Fruit fly (Drosophila melanogaster) whole organism, embryonic: ENCODE data around the gene CG14095.

ENCODE experiments used
- Aef1 ChIP-seq: fragments of 200-800 bp; sonication (Bioruptor generic); IDR thresholded peaks from 3 replicates; pipeline ENCODE4 v1.3.6; 2022; ENCODE audit warnings: missing biosample characterization, missing genetic modification characterization
- Antp ChIP-seq: fragments of 200-800 bp; sonication (Bioruptor generic); optimal IDR thresholded peaks from 3 replicates; lab custom pipeline; 2016; ENCODE audit warnings: missing biosample characterization, missing genetic modification characterization
- Asciz ChIP-seq: fragments of 200-800 bp; sonication (Bioruptor generic); optimal IDR thresholded peaks from 2 replicates; lab custom pipeline; 2017; ENCODE audit warnings: missing biosample characterization, mild to moderate bottlenecking, missing genetic modification characterization, missing genetic modification reagents
- CG1233 ChIP-seq: fragments of 200-800 bp; sonication (Bioruptor generic); optimal IDR thresholded peaks from 4 replicates; lab custom pipeline; 2018; ENCODE audit warnings: missing biosample characterization, mild to moderate bottlenecking, missing genetic modification characterization
- CG12769 ChIP-seq: fragments of 200-800 bp; sonication (Bioruptor generic); optimal IDR thresholded peaks from 2 replicates; lab custom pipeline; 2019; ENCODE audit warnings: missing biosample characterization, mild to moderate bottlenecking, missing genetic modification characterization, moderate library complexity
- CG13775 ChIP-seq: fragments of 200-800 bp; sonication (Bioruptor generic); optimal IDR thresholded peaks from 3 replicates; lab custom pipeline; 2017; ENCODE audit warnings: missing biosample characterization, mild to moderate bottlenecking, missing genetic modification characterization
- CG15479 ChIP-seq: fragments of 200-800 bp; sonication (Bioruptor generic); optimal IDR thresholded peaks from 3 replicates; lab custom pipeline; 2019; ENCODE audit warnings: missing biosample characterization, mild to moderate bottlenecking, missing genetic modification characterization, moderate library complexity
- CG16813 ChIP-seq: fragments of 200-800 bp; sonication (Bioruptor generic); IDR thresholded peaks from 3 replicates; pipeline ENCODE4 v1.3.6; 2022; ENCODE audit warnings: missing biosample characterization, missing genetic modification characterization; ENCODE audit not compliant: partially characterized antibody
- CG17328 ChIP-seq: fragments of 200-800 bp; sonication (Bioruptor generic); IDR thresholded peaks from 2 replicates; pipeline ENCODE4 v1.3.6; 2022; ENCODE audit warnings: missing biosample characterization, missing genetic modification characterization
- CG17829 ChIP-seq: fragments of 200-800 bp; optimal IDR thresholded peaks from 2 replicates; lab custom pipeline; 2019; ENCODE audit warnings: missing biosample characterization, mild to moderate bottlenecking, missing genetic modification characterization, moderate library complexity
- CG18262 ChIP-seq: fragments of 200-800 bp; optimal IDR thresholded peaks from 3 replicates; lab custom pipeline; 2019; ENCODE audit warnings: missing biosample characterization, mild to moderate bottlenecking, missing genetic modification characterization, moderate library complexity
- CG2120 ChIP-seq: fragments of 200-800 bp; sonication (Bioruptor generic); optimal IDR thresholded peaks from 3 replicates; lab custom pipeline; 2016; ENCODE audit warnings: missing biosample characterization, missing genetic modification characterization
- CG30020 ChIP-seq: fragments of 200-800 bp; optimal IDR thresholded peaks from 2 replicates; lab custom pipeline; 2019; ENCODE audit warnings: missing biosample characterization, mild to moderate bottlenecking, missing genetic modification characterization, moderate library complexity
- CG32767 ChIP-seq: fragments of 200-800 bp; sonication (Bioruptor generic); IDR thresholded peaks from 2 replicates; pipeline ENCODE4 v1.3.6; 2022; ENCODE audit warnings: missing biosample characterization, missing genetic modification characterization
- CG5180 ChIP-seq: fragments of 200-800 bp; sonication (Bioruptor generic); optimal IDR thresholded peaks from 3 replicates; lab custom pipeline; 2017; ENCODE audit warnings: missing biosample characterization, missing genetic modification characterization, mild to moderate bottlenecking, moderate library complexity, missing genetic modification reagents
- CG8359 ChIP-seq: fragments of 200-800 bp; sonication (Bioruptor generic); optimal IDR thresholded peaks from 2 replicates; lab custom pipeline; 2017; ENCODE audit warnings: missing biosample characterization, mild to moderate bottlenecking, missing genetic modification characterization, borderline replicate concordance
- CG9215 ChIP-seq: fragments of 200-800 bp; sonication (Bioruptor generic); IDR thresholded peaks from 2 replicates; pipeline ENCODE4 v1.3.6; 2022; ENCODE audit warnings: missing biosample characterization, missing genetic modification characterization
- CHES-1-like ChIP-seq: fragments of 200-800 bp; sonication (Bioruptor generic); optimal IDR thresholded peaks from 2 replicates; lab custom pipeline; 2016; ENCODE audit warnings: missing biosample characterization, missing genetic modification characterization
- Fer1 ChIP-seq: fragments of 200-800 bp; sonication (Bioruptor generic); optimal IDR thresholded peaks from 2 replicates; lab custom pipeline; 2017; ENCODE audit warnings: missing biosample characterization, mild to moderate bottlenecking, missing genetic modification characterization
- MESR4 ChIP-seq: fragments of 200-800 bp; sonication (Bioruptor generic); optimal IDR thresholded peaks from 2 replicates; lab custom pipeline; 2018; ENCODE audit warnings: missing biosample characterization, mild to moderate bottlenecking, missing genetic modification characterization, moderate library complexity
- MTF-1 ChIP-seq: fragments of 200-800 bp; sonication (Bioruptor generic); optimal IDR thresholded peaks from 2 replicates; lab custom pipeline; 2018; ENCODE audit warnings: missing biosample characterization, mild to moderate bottlenecking, missing genetic modification characterization, borderline replicate concordance
- Mad ChIP-seq: fragments of 200-800 bp; sonication (Bioruptor generic); optimal IDR thresholded peaks from 2 replicates; lab custom pipeline; 2016; ENCODE audit warnings: missing biosample characterization, missing genetic modification characterization
- NK7.1 ChIP-seq: fragments of 200-800 bp; sonication (Bioruptor generic); optimal IDR thresholded peaks from 3 replicates; lab custom pipeline; 2016; ENCODE audit warnings: missing biosample characterization, missing genetic modification characterization
- NfI ChIP-seq: fragments of 200-800 bp; sonication (Bioruptor generic); optimal IDR thresholded peaks from 3 replicates; lab custom pipeline; 2018; ENCODE audit warnings: missing biosample characterization, mild to moderate bottlenecking, missing genetic modification characterization, moderate library complexity
- Ptx1 ChIP-seq: fragments of 200-800 bp; sonication (Bioruptor generic); IDR thresholded peaks from 2 replicates; pipeline ENCODE4 v1.3.6; 2022; ENCODE audit warnings: missing biosample characterization, missing genetic modification characterization
- Sin3A ChIP-seq: fragments of >200 bp; optimal IDR thresholded peaks from 2 replicates; lab custom pipeline; 2018
- Sry-β ChIP-seq: fragments of 200-800 bp; sonication (Bioruptor generic); optimal IDR thresholded peaks from 2 replicates; lab custom pipeline; 2018; ENCODE audit warnings: missing biosample characterization, mild to moderate bottlenecking, missing genetic modification characterization, moderate library complexity
- Sry-δ ChIP-seq: fragments of 200-800 bp; sonication (Bioruptor generic); optimal IDR thresholded peaks from 2 replicates; lab custom pipeline; 2016; ENCODE audit warnings: missing biosample characterization, missing genetic modification characterization
- Vsx1 ChIP-seq: fragments of 200-800 bp; sonication (Bioruptor generic); optimal IDR thresholded peaks from 2 replicates; lab custom pipeline; 2017; ENCODE audit warnings: missing biosample characterization, mild to moderate bottlenecking, missing genetic modification characterization, missing genetic modification reagents
- YL-1 ChIP-seq: fragments of 200-800 bp; sonication (Bioruptor generic); optimal IDR thresholded peaks from 3 replicates; lab custom pipeline; 2017; ENCODE audit warnings: missing biosample characterization, mild to moderate bottlenecking, missing genetic modification characterization
- al ChIP-seq: fragments of 200-800 bp; sonication (Bioruptor generic); IDR thresholded peaks from 2 replicates; pipeline ENCODE4 v1.3.6; 2022; ENCODE audit warnings: missing biosample characterization, missing genetic modification characterization
- cato ChIP-seq: fragments of 200-800 bp; sonication (Bioruptor generic); optimal IDR thresholded peaks from 2 replicates; lab custom pipeline; 2016; ENCODE audit warnings: missing biosample characterization, missing genetic modification characterization, borderline replicate concordance
- caup ChIP-seq: fragments of 200-800 bp; sonication (Bioruptor generic); optimal IDR thresholded peaks from 3 replicates; lab custom pipeline; 2017; ENCODE audit warnings: missing biosample characterization, mild to moderate bottlenecking, missing genetic modification characterization, moderate library complexity; ENCODE audit not compliant: severe bottlenecking
- chif ChIP-seq, 2 experiments: fragments of 200-800 bp; sonication (Bioruptor generic); optimal IDR thresholded peaks; 3 replicates each; lab custom pipeline; 2016; ENCODE audit warnings: missing biosample characterization in 2 of 2, missing genetic modification characterization in 2 of 2
- en ChIP-seq: fragments of 200-800 bp; sonication (Bioruptor generic); optimal IDR thresholded peaks from 2 replicates; lab custom pipeline; 2016; ENCODE audit warnings: missing biosample characterization, missing genetic modification characterization
- fd102C ChIP-seq: fragments of 200-800 bp; sonication (Bioruptor generic); optimal IDR thresholded peaks from 2 replicates; lab custom pipeline; 2018; ENCODE audit warnings: missing biosample characterization, mild to moderate bottlenecking, missing genetic modification characterization, moderate library complexity
- fd3F ChIP-seq: fragments of 200-800 bp; sonication (Bioruptor generic); optimal IDR thresholded peaks from 2 replicates; lab custom pipeline; 2018; ENCODE audit warnings: missing biosample characterization, mild to moderate bottlenecking, missing genetic modification characterization, moderate library complexity
- gcm2 ChIP-seq: fragments of 200-800 bp; sonication (Bioruptor generic); optimal IDR thresholded peaks from 2 replicates; lab custom pipeline; 2016; ENCODE audit warnings: missing biosample characterization, missing genetic modification characterization
- gfzf ChIP-seq: fragments of 200-800 bp; sonication (Bioruptor generic); optimal IDR thresholded peaks from 2 replicates; lab custom pipeline; 2016; ENCODE audit warnings: missing biosample characterization, mild to moderate bottlenecking, missing genetic modification characterization, moderate library complexity
- lab ChIP-seq: fragments of 200-800 bp; sonication (Bioruptor generic); optimal IDR thresholded peaks from 3 replicates; lab custom pipeline; 2017; ENCODE audit warnings: missing biosample characterization, missing genetic modification characterization, mild to moderate bottlenecking, moderate library complexity, missing genetic modification reagents
- p53 ChIP-seq: fragments of 200-800 bp; sonication (Bioruptor generic); optimal IDR thresholded peaks from 2 replicates; lab custom pipeline; 2016; ENCODE audit warnings: missing biosample characterization, missing genetic modification characterization
- slou ChIP-seq: fragments of 200-800 bp; sonication (Bioruptor generic); optimal IDR thresholded peaks from 3 replicates; lab custom pipeline; 2016; ENCODE audit warnings: missing biosample characterization, missing genetic modification characterization
- sob ChIP-seq: fragments of 200-800 bp; sonication (Bioruptor generic); IDR thresholded peaks from 2 replicates; pipeline ENCODE4 v1.3.6; 2022; ENCODE audit warnings: missing biosample characterization, missing genetic modification characterization
- tgo ChIP-seq: fragments of 200-800 bp; sonication (Bioruptor generic); IDR thresholded peaks from 3 replicates; pipeline ENCODE4 v1.3.6; 2022; ENCODE audit warnings: missing biosample characterization, missing genetic modification characterization
- tna ChIP-seq: fragments of 200-800 bp; sonication (Bioruptor generic); IDR thresholded peaks from 2 replicates; pipeline ENCODE4 v1.3.6; 2022; ENCODE audit warnings: missing biosample characterization, missing genetic modification characterization; ENCODE audit not compliant: partially characterized antibody
- wor ChIP-seq: fragments of 200-800 bp; sonication (Bioruptor generic); IDR thresholded peaks from 2 replicates; pipeline ENCODE4 v1.3.6; 2022; ENCODE audit warnings: missing biosample characterization, missing genetic modification characterization

The CG14095 gene

DNA sequence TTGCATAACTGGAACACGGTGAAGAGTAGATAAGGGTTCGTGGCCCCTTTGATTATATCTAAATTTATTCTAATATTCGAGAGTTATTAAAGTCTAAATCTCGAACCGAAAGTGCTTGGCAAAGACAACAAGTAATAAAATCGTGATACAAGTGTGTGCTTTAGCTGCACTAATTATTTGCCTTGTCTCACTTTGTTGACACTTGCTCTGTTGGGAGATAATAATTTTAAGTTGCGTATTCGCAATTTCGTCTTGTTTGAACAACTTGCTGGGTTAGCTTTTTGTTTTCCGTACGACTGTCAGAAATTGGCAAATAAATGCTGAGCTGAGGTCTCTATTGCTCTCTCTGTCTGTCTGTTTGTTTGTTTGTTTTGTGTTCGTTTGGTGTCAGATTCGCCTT is 40.2 kb upstream of the CG14095 start (continued):
- TF ChIP-seq al (no peak), caup (peak; percentile 12), MTF-1 (no peak), CG2120 (GFP tag; lab: Kevin White, UChicago) (peak; percentile 6), en (no peak), CG18262 (tag; lab: Kevin White, UChicago) (no peak), gcm2 (GFP tag; lab: Kevin White, UChicago) (no peak), NfI (GFP tag; lab: Kevin White, UChicago) (no peak), Sry-δ (GFP tag; lab: Kevin White, UChicago) (no peak), MESR4 (GFP tag; lab: Kevin White, UChicago) (no peak), Sin3A (no peak), Asciz (GFP tag; lab: Kevin White, UChicago) (peak; percentile 14), YL-1 (GFP tag; lab: Kevin White, UChicago) (no peak), fd3F (no peak), CHES-1-like (GFP tag; lab: Kevin White, UChicago) (no peak), CG13775 (GFP tag; lab: Kevin White, UChicago) (no peak), lab (peak; percentile 70), CG1233 (GFP tag; lab: Kevin White, UChicago) (no peak), chif (GFP tag; optimal IDR thresholded peaks at IDR 0.05; lab: Kevin White, UChicago) (no peak), CG8359 (GFP tag; lab: Kevin White, UChicago) (no peak), fd102C (GFP tag; lab: Kevin White, UChicago) (no peak), CG30020 (tag; lab: Kevin White, UChicago) (no peak), Aef1 (GFP tag; lab: Robert Waterston, UW) (no peak), p53 (GFP tag; lab: Kevin White, UChicago) (no peak), slou (GFP tag; lab: Kevin White, UChicago) (no peak), Sry-β (GFP tag; lab: Kevin White, UChicago) (no peak), Fer1 (GFP tag; lab: Kevin White, UChicago) (peak; percentile 29), CG17328 (GFP tag; lab: Robert Waterston, UW) (no peak), Antp (GFP tag; lab: Kevin White, UChicago) (no peak), CG12769 (tag; lab: Kevin White, UChicago) (peak; percentile 0), cato (GFP tag; lab: Kevin White, UChicago) (no peak), gfzf (GFP tag; lab: Kevin White, UChicago) (no peak), CG32767 (GFP tag; lab: Robert Waterston, UW) (no peak), CG17829 (no peak), wor (no peak), CG15479 (no peak), sob (GFP tag; lab: Robert Waterston, UW) (0 out of 2 replicates have a peak, but pooled peaks have one; percentile 33), Vsx1 (GFP tag; lab: Kevin White, UChicago) (no peak), CG16813 (GFP tag; lab: Robert Waterston, UW) (no peak), Ptx1 (GFP tag; lab: Robert Waterston, UW) (no peak), CG9215 (no peak), Mad (no peak), tna (GFP tag; lab: Robert Waterston, UW) (no peak), NK7.1 (GFP tag; lab: Kevin White, UChicago) (no peak), tgo (no peak), CG5180 (GFP tag; lab: Kevin White, UChicago) (no peak)
